Worm (Caenorhabditis elegans): ENCODE measurements around the gene coh-1.

coh-1 gene

DNA sequence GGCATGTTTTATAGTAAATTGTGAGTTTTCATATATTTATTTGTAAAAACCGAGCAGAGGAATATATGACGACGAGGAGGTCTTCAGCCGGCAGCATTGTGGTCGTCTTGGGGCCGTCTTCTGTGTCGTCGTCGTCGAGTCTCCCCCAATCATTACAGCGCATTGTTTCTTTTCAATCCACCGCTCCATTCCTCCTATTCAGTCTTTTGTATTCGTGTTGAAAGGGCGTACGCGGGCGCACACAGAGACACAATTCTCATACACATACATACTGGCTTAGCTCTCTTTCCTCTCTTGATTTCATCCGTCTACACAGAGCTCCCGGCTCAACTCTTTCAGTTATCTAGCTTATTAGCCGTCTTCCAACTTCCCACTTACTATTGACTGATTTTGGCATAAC lies 11.2 kb downstream of the coh-1 start, which contains the start of gene sox-2:
Gene sox-2, minus strand, starts transcription at position 100 of the 400 bp plus-strand sequence.
- no peak for TF ChIP-seq jun-1 (tag; optimal IDR thresholded peaks at IDR 0.05)
- no peak for TF ChIP-seq skn-1 (tag; optimal IDR thresholded peaks at IDR 0.05)
- TF ChIP-seq tbx-2 (tag; optimal IDR thresholded peaks at IDR 0.05): no peak
- TF ChIP-seq nhr-23 (tag; optimal IDR thresholded peaks at IDR 0.05): no peak
- TF ChIP-seq elt-3 (tag; optimal IDR thresholded peaks at IDR 0.05): no peak
- no peak for TF ChIP-seq mml-1 (tag; optimal IDR thresholded peaks at IDR 0.05)
- no peak for TF ChIP-seq nhr-76 (tag; optimal IDR thresholded peaks at IDR 0.05)
- no peak for TF ChIP-seq pha-4 (tag; optimal IDR thresholded peaks at IDR 0.05)
- TF ChIP-seq mdl-1 (tag; optimal IDR thresholded peaks at IDR 0.05): no peak

DNA sequence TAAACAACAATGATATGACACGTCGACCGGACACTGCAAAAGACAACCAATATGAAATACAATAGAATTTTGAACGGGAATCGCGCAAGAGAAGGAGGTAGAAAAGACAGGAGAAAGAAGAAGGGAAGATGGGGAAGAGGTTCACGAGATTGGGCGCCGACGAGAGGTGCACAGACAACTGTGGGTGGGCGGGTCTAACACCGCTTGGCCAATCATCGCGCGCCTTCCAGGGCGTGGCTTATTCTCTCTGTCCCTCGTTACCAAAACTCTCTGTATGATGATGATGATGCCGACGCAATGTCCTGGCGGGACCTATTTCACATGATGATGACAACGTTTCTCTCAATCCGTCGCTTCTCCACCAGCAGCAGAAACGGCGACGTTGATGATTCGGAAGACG lies 14.3 kb downstream of the coh-1 start:
- TF ChIP-seq nhr-76 (tag; optimal IDR thresholded peaks at IDR 0.05) (no peak), pha-4 (tag; optimal IDR thresholded peaks at IDR 0.05) (peak; percentile 7), nfya-1 (tag; optimal IDR thresholded peaks at IDR 0.05; ENCODE audit: insufficient read depth) (peak; percentile 93), R02D3.7 (tag; optimal IDR thresholded peaks at IDR 0.05) (no peak)

DNA sequence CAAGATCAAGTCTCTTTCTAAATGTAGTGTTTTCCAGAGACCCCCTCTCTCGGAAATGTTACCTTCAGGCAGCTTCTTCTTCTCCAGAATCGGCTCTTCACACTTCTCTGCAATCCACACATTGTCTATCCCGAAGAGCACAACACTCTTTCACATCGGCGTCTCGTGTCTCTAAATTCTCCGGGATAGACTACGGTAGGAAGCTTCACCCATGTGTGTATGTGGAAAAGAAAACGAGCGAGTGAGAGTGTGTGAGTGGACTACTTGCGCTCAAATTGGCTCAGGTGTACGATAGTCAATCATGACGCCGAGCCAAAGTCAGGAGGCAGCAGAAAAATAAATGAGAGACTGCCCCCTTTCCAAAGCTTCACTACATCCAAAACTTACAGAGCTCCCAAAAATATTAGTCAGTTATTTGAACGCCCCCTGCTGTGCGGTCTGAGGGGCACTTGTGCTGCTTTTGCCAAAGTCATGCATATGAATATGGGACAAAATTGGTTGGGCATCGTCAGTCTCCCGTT lies 17.6 kb downstream of the coh-1 start:
- TF ChIP-seq ceh-82 (tag; optimal IDR thresholded peaks at IDR 0.05) (no peak), nfya-1 (tag; optimal IDR thresholded peaks at IDR 0.05; ENCODE audit: insufficient read depth) (peak; percentile 50), fkh-10 (GFP tag; optimal IDR thresholded peaks at IDR 0.05) (peak; percentile 22)

DNA sequence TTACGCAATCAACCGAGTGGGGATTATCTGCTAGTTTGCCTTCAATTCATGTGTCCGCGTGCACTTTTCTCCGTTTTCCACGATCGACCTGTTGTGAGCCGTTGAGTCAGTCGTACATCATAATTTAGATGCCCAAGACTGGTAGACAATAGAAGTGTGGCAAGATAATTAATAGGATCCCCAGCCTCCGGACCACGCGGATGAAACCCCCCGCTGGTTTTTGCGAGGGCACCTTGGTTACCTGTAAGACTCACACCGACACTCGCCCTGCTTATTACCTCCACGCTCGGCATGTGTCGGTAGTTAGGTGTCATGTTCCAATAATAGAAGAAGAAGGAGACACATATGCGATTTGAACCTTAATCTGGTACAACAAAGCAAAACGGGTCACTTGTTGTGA lies 18.9 kb downstream of the coh-1 start:
- no peak for TF ChIP-seq nhr-12 (tag; optimal IDR thresholded peaks at IDR 0.05)
- TF ChIP-seq nhr-11 (tag; optimal IDR thresholded peaks at IDR 0.05): no peak
- TF ChIP-seq nhr-76 (tag; optimal IDR thresholded peaks at IDR 0.05): no peak
- no peak for TF ChIP-seq elt-2 (tag; optimal IDR thresholded peaks at IDR 0.05)
- no peak for TF ChIP-seq elt-3 (tag; optimal IDR thresholded peaks at IDR 0.05)
- no peak for TF ChIP-seq snpc-4 (tag; optimal IDR thresholded peaks at IDR 0.05)
- TF ChIP-seq nhr-67 (tag; optimal IDR thresholded peaks at IDR 0.05): no peak
- TF ChIP-seq tbx-2 (tag; optimal IDR thresholded peaks at IDR 0.05): no peak
- TF ChIP-seq ceh-16 (tag; optimal IDR thresholded peaks at IDR 0.05): no peak
- no peak for TF ChIP-seq aly-2 (tag; optimal IDR thresholded peaks at IDR 0.05)
- no peak for TF ChIP-seq nhr-25 (tag; optimal IDR thresholded peaks at IDR 0.05)
- no peak for TF ChIP-seq nhr-28 (tag; optimal IDR thresholded peaks at IDR 0.05)
- TF ChIP-seq fkh-10 (GFP tag; optimal IDR thresholded peaks at IDR 0.05): no peak
- TF ChIP-seq ceh-82 (tag; optimal IDR thresholded peaks at IDR 0.05): no peak
- TF ChIP-seq zag-1 (tag; optimal IDR thresholded peaks at IDR 0.05): no peak
- TF ChIP-seq pqm-1 (tag; optimal IDR thresholded peaks at IDR 0.05): no peak
- TF ChIP-seq ztf-11 (tag; optimal IDR thresholded peaks at IDR 0.05): no peak
- no peak for TF ChIP-seq daf-12 (tag; optimal IDR thresholded peaks at IDR 0.05)
- TF ChIP-seq jun-1 (tag; optimal IDR thresholded peaks at IDR 0.05): no peak
- TF ChIP-seq skn-1 (tag; optimal IDR thresholded peaks at IDR 0.05): no peak

DNA sequence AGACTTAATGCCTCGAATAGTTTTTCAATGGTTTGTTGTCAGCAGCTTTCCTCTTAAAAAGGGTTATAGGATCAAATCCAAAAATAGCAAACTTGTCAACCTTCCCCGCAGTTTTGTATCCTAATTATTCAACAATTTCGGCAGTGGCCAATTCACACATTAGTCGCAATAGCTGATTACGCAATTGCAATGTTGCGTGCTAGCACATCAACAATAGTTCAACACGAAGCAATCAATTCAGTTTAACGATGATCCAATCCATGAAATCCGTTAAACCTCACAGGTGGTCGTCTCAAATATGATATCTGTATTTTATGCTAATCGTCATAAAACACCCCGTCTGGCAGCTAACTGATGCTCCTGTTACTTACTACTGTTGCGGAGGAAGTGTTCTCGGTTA lies 22.2 kb downstream of the coh-1 start:
- TF ChIP-seq mdl-1 (tag; optimal IDR thresholded peaks at IDR 0.05) (no peak), pha-4 (tag; optimal IDR thresholded peaks at IDR 0.05) (no peak)

- TF ChIP-seq elt-2 (tag; optimal IDR thresholded peaks at IDR 0.05): no peak
- no peak for TF ChIP-seq egl-5 (tag; optimal IDR thresholded peaks at IDR 0.05)
- TF ChIP-seq nhr-77 (tag; optimal IDR thresholded peaks at IDR 0.05): no peak
- no peak for TF ChIP-seq unc-39 (tag; optimal IDR thresholded peaks at IDR 0.05)
- TF ChIP-seq lin-39 (tag; optimal IDR thresholded peaks at IDR 0.05): no peak
- no peak for TF ChIP-seq pha-4 (tag; optimal IDR thresholded peaks at IDR 0.05)
- TF ChIP-seq mml-1 (tag; optimal IDR thresholded peaks at IDR 0.05): no peak
- no peak for TF ChIP-seq ceh-82 (tag; optimal IDR thresholded peaks at IDR 0.05)
- no peak for TF ChIP-seq lsy-12 (tag; optimal IDR thresholded peaks at IDR 0.05)
- no peak for TF ChIP-seq hmg-11 (tag; optimal IDR thresholded peaks at IDR 0.05)
- TF ChIP-seq elt-3 (tag; optimal IDR thresholded peaks at IDR 0.05): no peak
- TF ChIP-seq nhr-25 (tag; optimal IDR thresholded peaks at IDR 0.05): no peak
- no peak for TF ChIP-seq tbx-2 (tag; optimal IDR thresholded peaks at IDR 0.05)
Observed at ce11 chrX:7447340-7447739, 27.5 kb downstream of the coh-1 start.

Data from whole organism, L3 larva.